Fruit fly (Drosophila melanogaster) whole organism, pupa: ENCODE results near the gene Pc.

Experiments
- CG12605 ChIP-seq: fragments of 200-800 bp; sonication (Bioruptor generic); IDR thresholded peaks from 2 replicates; pipeline ENCODE4 v1.3.6; 2022; ENCODE audit warnings: missing biosample characterization, missing genetic modification characterization
- CG13204 ChIP-seq: fragments of 200-800 bp; sonication (Bioruptor generic); optimal IDR thresholded peaks from 2 replicates; lab custom pipeline; 2018; ENCODE audit warnings: missing biosample characterization, mild to moderate bottlenecking, missing genetic modification characterization, moderate library complexity
- CG15710 ChIP-seq: fragments of 200-800 bp; sonication (Bioruptor generic); optimal IDR thresholded peaks from 2 replicates; lab custom pipeline; 2018; ENCODE audit warnings: missing biosample characterization, mild to moderate bottlenecking, missing genetic modification characterization, moderate library complexity
- CG8159 ChIP-seq: fragments of 200-800 bp; sonication (Bioruptor generic); optimal IDR thresholded peaks from 3 replicates; lab custom pipeline; 2018; ENCODE audit warnings: missing biosample characterization, mild to moderate bottlenecking, missing genetic modification characterization, moderate library complexity
- EcR ChIP-seq: fragments of 200-800 bp; sonication (Bioruptor generic); optimal IDR thresholded peaks from 3 replicates; lab custom pipeline; 2019; ENCODE audit warnings: missing biosample characterization, missing genetic modification characterization, mild to moderate bottlenecking, moderate library complexity, missing genetic modification reagents
- Pif1A ChIP-seq: fragments of 200-800 bp; sonication (Bioruptor generic); optimal IDR thresholded peaks from 3 replicates; lab custom pipeline; 2016; ENCODE audit warnings: missing biosample characterization, missing genetic modification characterization
- Pif1B ChIP-seq: fragments of 200-800 bp; sonication (Bioruptor generic); optimal IDR thresholded peaks from 3 replicates; lab custom pipeline; 2016; ENCODE audit warnings: missing biosample characterization, missing genetic modification characterization

DNA sequence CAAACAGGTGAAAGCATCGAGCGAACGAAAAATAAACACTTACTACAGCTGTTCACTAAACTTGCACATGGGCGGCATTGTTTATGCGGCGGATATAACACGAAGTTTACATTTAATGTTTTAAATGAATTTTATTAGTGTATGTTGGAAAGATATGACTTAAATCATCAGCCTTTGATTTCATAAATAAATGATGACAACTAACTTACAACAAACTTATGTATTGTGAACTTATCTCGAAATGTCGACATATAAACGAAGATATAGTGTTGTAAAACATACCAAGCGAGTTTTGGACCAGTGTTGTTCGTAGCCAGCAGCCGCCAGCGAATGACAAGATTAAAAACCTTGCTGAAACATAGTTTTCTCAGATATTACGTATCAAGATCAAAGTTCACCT, 13.4 kb downstream of the Pc start, which contains the start of the genes CG11309 and CG7632:
- TF ChIP-seq Pif1B (GFP tag; lab: Kevin White, UChicago) (peak; percentile 99), CG15710 (tag; lab: Kevin White, UChicago) (peak; percentile 100), EcR (GFP tag; lab: Kevin White, UChicago) (peak; percentile 87), CG8159 (tag; lab: Kevin White, UChicago) (peak; percentile 100), Pif1A (GFP tag; lab: Kevin White, UChicago) (peak; percentile 100), CG13204 (GFP tag; lab: Kevin White, UChicago) (peak; percentile 99), CG12605 (GFP tag; lab: Robert Waterston, UW) (peak; percentile 100)
